Worm (Caenorhabditis elegans) whole organism, mixed stage, embryonic: ENCODE results near the gene F43G6.8.
A peak's percentile ranks its signal among the peaks of the same experiment; 100 is the strongest.

Source experiments
- M03D4.4 ChIP-seq: sonication (generic microtip); optimal IDR thresholded peaks from 2 replicates; lab custom pipeline; 2017; ENCODE audit warnings: mild to moderate bottlenecking, missing genetic modification characterization, missing compliant biosample characterization
- bed-3 ChIP-seq: fragments of 200-800 bp; sonication (Bioruptor generic); optimal IDR thresholded peaks from 3 replicates; lab custom pipeline; 2018; ENCODE audit warnings: mild to moderate bottlenecking, missing genetic modification characterization, moderate library complexity, missing compliant biosample characterization
- blmp-1 ChIP-seq: fragments of 150-350 bp; optimal IDR thresholded peaks from 2 replicates; lab custom pipeline; 2014; ENCODE audit warnings: missing biosample characterization, missing genetic modification characterization
- ceh-39 ChIP-seq: fragments of 150-350 bp; optimal IDR thresholded peaks from 2 replicates; lab custom pipeline; 2014; ENCODE audit warnings: missing biosample characterization, missing genetic modification characterization
- ceh-43 ChIP-seq: fragments of 200-800 bp; sonication (Bioruptor generic); optimal IDR thresholded peaks from 2 replicates; lab custom pipeline; 2018; ENCODE audit warnings: mild to moderate bottlenecking, missing genetic modification characterization, moderate library complexity, missing compliant biosample characterization
- ceh-83 ChIP-seq: fragments of 200-800 bp; sonication (Bioruptor generic); optimal IDR thresholded peaks from 2 replicates; lab custom pipeline; 2018; ENCODE audit warnings: mild to moderate bottlenecking, missing genetic modification characterization, missing compliant biosample characterization
- ces-1 ChIP-seq: fragments of 150-350 bp; optimal IDR thresholded peaks from 2 replicates; lab custom pipeline; 2014; ENCODE audit warnings: missing biosample characterization, missing genetic modification reagents, missing genetic modification characterization
- cnd-1 ChIP-seq: fragments of 200-800 bp; sonication (Bioruptor generic); optimal IDR thresholded peaks from 2 replicates; lab custom pipeline; 2018; ENCODE audit warnings: mild to moderate bottlenecking, missing genetic modification characterization, missing compliant biosample characterization
- drap-1 ChIP-seq: fragments of 200-800 bp; sonication (Bioruptor generic); optimal IDR thresholded peaks from 3 replicates; lab custom pipeline; 2018; ENCODE audit warnings: mild to moderate bottlenecking, missing genetic modification characterization, missing compliant biosample characterization
- elt-1 ChIP-seq: sonication (generic microtip); optimal IDR thresholded peaks from 2 replicates; lab custom pipeline; 2017; ENCODE audit warnings: missing genetic modification characterization, mild to moderate bottlenecking, missing compliant biosample characterization, antibody characterized with exemption, moderate library complexity, borderline replicate concordance; ENCODE audit not compliant: insufficient read depth
- elt-3 ChIP-seq: fragments of 150-350 bp; optimal IDR thresholded peaks from 2 replicates; lab custom pipeline; 2014; ENCODE audit warnings: missing biosample characterization, missing genetic modification characterization
- ham-2 ChIP-seq: fragments of 200-800 bp; sonication (Bioruptor generic); optimal IDR thresholded peaks from 2 replicates; lab custom pipeline; 2018; ENCODE audit warnings: mild to moderate bottlenecking, missing genetic modification characterization, missing compliant biosample characterization
- hlh-1 ChIP-seq: fragments of 150-350 bp; optimal IDR thresholded peaks from 2 replicates; lab custom pipeline; 2014; ENCODE audit warnings: missing biosample characterization, missing genetic modification reagents, missing genetic modification characterization
- lin-32 ChIP-seq: fragments of 200-800 bp; sonication (Bioruptor generic); optimal IDR thresholded peaks from 2 replicates; lab custom pipeline; 2018; ENCODE audit warnings: mild to moderate bottlenecking, missing genetic modification characterization, missing compliant biosample characterization
- mab-5 ChIP-seq: fragments of 150-350 bp; optimal IDR thresholded peaks from 2 replicates; lab custom pipeline; 2014; ENCODE audit warnings: missing biosample characterization, missing genetic modification characterization
- mep-1 ChIP-seq: fragments of 150-350 bp; optimal IDR thresholded peaks from 2 replicates; lab custom pipeline; 2017; ENCODE audit warnings: missing biosample characterization, missing genetic modification reagents, missing genetic modification characterization, inconsistent platforms
- mls-2 ChIP-seq: sonication (generic microtip); optimal IDR thresholded peaks from 2 replicates; lab custom pipeline; 2016; ENCODE audit warnings: mild to moderate bottlenecking, missing genetic modification characterization, moderate library complexity, missing compliant biosample characterization
- nhr-2 ChIP-seq: fragments of 150-350 bp; optimal IDR thresholded peaks from 2 replicates; lab custom pipeline; 2014; ENCODE audit warnings: missing biosample characterization, missing genetic modification characterization
- nhr-28 ChIP-seq: fragments of 150-350 bp; optimal IDR thresholded peaks from 2 replicates; lab custom pipeline; 2014; ENCODE audit warnings: missing biosample characterization, missing genetic modification characterization
- pha-4 ChIP-seq: fragments of 150-350 bp; optimal IDR thresholded peaks from 2 replicates; lab custom pipeline; 2018; ENCODE audit warnings: missing biosample characterization, missing genetic modification reagents, missing genetic modification characterization
- sem-2 ChIP-seq: fragments of 200-800 bp; sonication (Bioruptor generic); optimal IDR thresholded peaks from 2 replicates; lab custom pipeline; 2018; ENCODE audit warnings: mild to moderate bottlenecking, missing genetic modification characterization, missing compliant biosample characterization
- snpc-4 ChIP-seq: fragments of 150-350 bp; optimal IDR thresholded peaks from 2 replicates; lab custom pipeline; 2014; ENCODE audit warnings: missing biosample characterization, missing genetic modification characterization
- sptf-1 ChIP-seq: sonication (generic microtip); optimal IDR thresholded peaks from 2 replicates; lab custom pipeline; 2017; ENCODE audit warnings: mild to moderate bottlenecking, missing genetic modification characterization, moderate library complexity, missing compliant biosample characterization
- tbx-8 ChIP-seq: fragments of 200-800 bp; sonication (Bioruptor generic); optimal IDR thresholded peaks from 2 replicates; lab custom pipeline; 2018; ENCODE audit warnings: mild to moderate bottlenecking, missing genetic modification characterization, moderate library complexity, missing compliant biosample characterization
- unc-120 ChIP-seq: sonication (generic microtip); optimal IDR thresholded peaks from 2 replicates; lab custom pipeline; 2017; ENCODE audit warnings: missing genetic modification characterization, missing compliant biosample characterization; ENCODE audit not compliant: poor library complexity, severe bottlenecking
- unc-39 ChIP-seq: fragments of 150-350 bp; optimal IDR thresholded peaks from 2 replicates; lab custom pipeline; 2014; ENCODE audit warnings: missing biosample characterization, missing genetic modification characterization
- unc-62 ChIP-seq: fragments of 150-350 bp; optimal IDR thresholded peaks from 2 replicates; lab custom pipeline; 2014; ENCODE audit warnings: missing biosample characterization, missing genetic modification reagents, missing genetic modification characterization
- zip-8 ChIP-seq: fragments of 150-350 bp; optimal IDR thresholded peaks from 2 replicates; lab custom pipeline; 2014; ENCODE audit warnings: missing biosample characterization, missing genetic modification characterization
- ztf-11 ChIP-seq: fragments of 150-350 bp; optimal IDR thresholded peaks from 2 replicates; lab custom pipeline; 2014; ENCODE audit warnings: missing biosample characterization, missing genetic modification characterization

Gene F43G6.8

DNA sequence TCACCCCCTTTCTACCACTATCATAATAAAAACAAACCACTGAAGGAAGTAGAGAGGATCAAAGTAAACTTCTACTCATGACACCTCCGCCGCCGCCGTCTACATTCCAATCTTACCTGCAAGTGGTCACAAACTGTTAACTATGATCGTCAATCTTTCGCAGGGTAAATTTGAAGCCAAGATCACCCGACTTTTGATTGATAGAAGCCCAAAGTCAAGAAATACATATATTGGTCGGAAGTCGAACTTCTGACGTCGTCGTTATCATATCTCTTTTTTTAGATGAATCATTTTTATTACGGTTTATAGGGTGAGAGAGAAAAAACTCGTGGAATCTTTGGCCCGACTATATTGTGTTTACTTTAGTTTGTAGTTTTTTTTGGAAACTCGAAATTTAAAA lies 24.5 kb upstream of the F43G6.8 start:
- TF ChIP-seq mep-1 (tag; lab: Kevin White, UChicago), result no peak

DNA sequence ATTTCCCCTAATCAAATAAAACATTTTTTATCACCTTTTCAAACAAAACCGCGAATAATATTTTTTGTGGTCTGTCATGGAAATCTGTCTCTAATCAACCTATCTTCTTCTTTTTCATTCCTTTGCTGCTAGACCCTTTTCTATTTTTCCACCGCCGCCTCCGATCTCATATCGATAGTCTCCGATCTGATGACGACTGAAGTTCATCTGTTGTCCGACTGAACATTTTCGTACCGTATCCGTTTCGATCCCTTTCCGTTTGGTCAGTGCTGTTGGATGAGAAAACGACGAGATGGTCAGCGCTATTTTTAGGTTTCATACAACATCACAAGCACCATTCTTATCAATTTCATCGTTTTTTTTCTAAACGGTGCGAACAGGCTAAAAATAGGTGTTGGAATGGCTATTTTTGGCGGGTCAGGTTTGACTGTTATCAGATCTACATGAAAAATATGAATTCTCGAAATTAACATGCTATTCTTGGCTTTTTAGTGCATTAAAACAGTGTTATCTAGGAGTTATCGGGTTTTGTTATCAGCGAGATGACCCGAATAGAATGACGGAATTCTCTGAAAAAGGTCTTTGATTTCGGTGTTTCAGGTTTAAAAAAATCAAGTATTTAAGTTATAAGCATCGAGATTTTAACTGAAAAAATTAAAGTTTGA lies 22.8 kb upstream of the F43G6.8 start:
- TF ChIP-seq mls-2 (tag; lab: Kevin White, UChicago) (no peak), M03D4.4 (tag; lab: Kevin White, UChicago) (no peak), ham-2 (no peak), mep-1 (tag; lab: Kevin White, UChicago) (no peak), bed-3 (GFP tag; lab: Kevin White, UChicago) (no peak), ceh-83 (GFP tag; lab: Kevin White, UChicago) (no peak), sem-2 (no peak), tbx-8 (no peak), unc-120 (tag; lab: Kevin White, UChicago) (no peak), sptf-1 (no peak), unc-62 (GFP tag; lab: Kevin White, UChicago) (no peak)
- TF ChIP-seq, all 35 proteins: peak for 0

DNA sequence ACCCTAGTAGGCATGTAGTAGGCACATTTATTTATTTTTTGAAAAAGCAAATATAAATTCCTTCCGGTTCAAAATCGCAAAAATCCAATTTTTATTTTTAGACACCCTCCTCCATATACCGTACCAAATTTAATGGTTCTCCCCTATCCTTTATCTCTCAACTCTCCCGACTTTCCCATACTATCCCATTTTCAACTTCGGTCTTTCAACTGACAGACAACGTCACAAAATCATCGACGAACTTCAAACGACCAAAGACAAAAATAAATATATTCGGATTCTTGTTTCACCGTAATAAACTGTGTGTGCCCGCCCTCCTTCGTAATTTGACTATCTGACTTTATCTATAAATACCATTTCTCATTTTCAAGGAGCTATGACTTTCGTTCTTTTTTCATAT lies 21.3 kb upstream of the F43G6.8 start, which contains the start of gene T27D12.6:
Gene T27D12.6 (plus strand): TSS at position 301 of the 400 bp plus-strand sequence.
- no peak for TF ChIP-seq nhr-2 (tag; lab: Kevin White, UChicago)
- no peak for TF ChIP-seq drap-1 (GFP tag; lab: Kevin White, UChicago)
- no peak for TF ChIP-seq unc-39 (tag; lab: Kevin White, UChicago)
- no peak for TF ChIP-seq nhr-28 (tag; lab: Kevin White, UChicago)
- no peak for TF ChIP-seq ztf-11 (tag; lab: Kevin White, UChicago)
- TF ChIP-seq lin-32 (GFP tag; lab: Kevin White, UChicago), result no peak
- TF ChIP-seq ham-2, result no peak
- TF ChIP-seq sptf-1, result no peak
- TF ChIP-seq elt-3 (tag; lab: Kevin White, UChicago), result no peak
- TF ChIP-seq mls-2 (tag; lab: Kevin White, UChicago), result no peak

DNA sequence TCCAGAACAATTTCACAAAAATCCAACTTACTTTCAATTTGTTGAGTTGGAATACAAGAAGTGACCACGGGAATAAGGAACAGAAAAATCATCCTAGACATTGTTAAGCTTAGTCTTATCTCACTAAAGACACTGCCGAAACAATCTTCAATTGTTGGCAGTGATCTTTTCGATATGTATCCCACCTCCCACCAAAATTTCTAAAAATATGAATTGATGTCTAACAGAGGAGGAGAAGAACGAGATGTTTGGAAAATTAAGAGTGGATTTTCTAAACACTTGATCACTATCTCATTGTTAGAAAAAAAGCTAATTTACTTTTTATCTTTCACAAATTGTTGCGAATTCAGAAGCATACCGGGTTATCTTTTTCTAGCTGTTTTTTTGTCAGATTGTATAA lies 18.6 kb upstream of the F43G6.8 start, which contains the start of gene clec-144:
Gene clec-144 (minus strand): TSS at position 101 of the 400 bp plus-strand sequence.
- TF ChIP-seq ham-2 (no peak), snpc-4 (tag; lab: Kevin White, UChicago) (no peak), elt-1 (no peak)

DNA sequence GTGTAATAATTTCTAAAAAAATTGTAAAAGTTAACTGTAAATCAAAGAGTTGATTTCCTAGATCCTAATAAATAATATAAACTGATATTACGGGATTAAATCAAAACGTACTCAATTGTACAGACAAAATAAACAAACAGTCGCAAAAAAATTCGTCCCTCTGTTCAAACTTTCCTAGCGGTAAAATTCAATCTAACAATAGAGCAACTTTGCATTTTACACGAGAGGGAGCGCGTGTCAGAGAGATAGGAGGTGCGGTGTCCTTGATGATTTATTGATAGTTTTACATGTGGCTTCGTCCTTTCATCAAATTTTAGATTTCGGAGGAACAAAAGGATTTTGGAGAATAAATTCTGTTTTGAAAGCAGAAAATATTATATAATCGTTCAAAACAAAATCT lies 16.7 kb upstream of the F43G6.8 start:
- peak; percentile 38 for TF ChIP-seq unc-62 (GFP tag; lab: Kevin White, UChicago)
- TF ChIP-seq blmp-1, result no peak
- peak; percentile 54 for TF ChIP-seq mab-5 (tag; lab: Kevin White, UChicago)
- TF ChIP-seq snpc-4 (tag; lab: Kevin White, UChicago), result no peak

DNA sequence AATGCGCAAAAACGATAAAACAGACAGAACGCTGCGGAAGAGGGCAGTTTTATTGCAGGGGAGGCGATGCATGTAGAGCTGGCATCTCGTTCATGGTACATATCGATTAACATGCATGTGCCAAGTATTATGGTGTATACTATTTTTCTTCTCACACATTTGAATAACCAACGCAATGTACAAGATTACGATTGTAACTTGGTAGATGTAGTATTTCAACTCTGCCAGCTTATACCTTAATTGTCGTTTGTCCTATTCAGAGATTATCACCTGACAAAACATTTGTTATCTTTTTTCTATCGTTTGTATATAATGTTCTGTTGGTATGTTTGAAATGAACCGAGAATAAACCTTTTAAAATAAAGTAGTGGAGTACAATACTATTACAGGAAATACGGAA lies 16.0 kb upstream of the F43G6.8 start, which contains the start of gene pes-5:
Gene pes-5 (minus strand): TSS at position 101 of the 400 bp plus-strand sequence.
- TF ChIP-seq ham-2 (no peak), drap-1 (GFP tag; lab: Kevin White, UChicago) (no peak), zip-8 (tag; lab: Kevin White, UChicago) (no peak), ceh-43 (GFP tag; lab: Kevin White, UChicago) (no peak), unc-62 (GFP tag; lab: Kevin White, UChicago) (no peak), blmp-1 (no peak), hlh-1 (tag; lab: Kevin White, UChicago) (no peak), snpc-4 (tag; lab: Kevin White, UChicago) (no peak), ztf-11 (tag; lab: Kevin White, UChicago) (no peak), ces-1 (GFP tag; lab: Kevin White, UChicago) (no peak), nhr-28 (tag; lab: Kevin White, UChicago) (no peak), pha-4 (tag; lab: Kevin White, UChicago) (no peak), mep-1 (tag; lab: Kevin White, UChicago) (no peak), ceh-39 (no peak), unc-120 (tag; lab: Kevin White, UChicago) (no peak), unc-39 (tag; lab: Kevin White, UChicago) (no peak), lin-32 (GFP tag; lab: Kevin White, UChicago) (no peak), cnd-1 (tag; lab: Kevin White, UChicago) (no peak)
